Worm (Caenorhabditis elegans) whole organism, L4/young adult: ENCODE measurements around the gene nlp-57.

Source experiments
- W03F9.2 ChIP-seq: fragments of 150-350 bp; optimal IDR thresholded peaks from 2 replicates; lab custom pipeline; 2014; ENCODE audit warnings: missing biosample characterization, missing genetic modification characterization
- dao-5 ChIP-seq: sonication (generic microtip); optimal IDR thresholded peaks from 2 replicates; lab custom pipeline; 2016; ENCODE audit warnings: missing genotype, missing genetic modification characterization, moderate library complexity, missing compliant biosample characterization
- him-1 ChIP-seq: sonication (generic microtip); optimal IDR thresholded peaks from 2 replicates; lab custom pipeline; 2016; ENCODE audit warnings: missing genotype, missing genetic modification reagents, missing genetic modification characterization, missing compliant biosample characterization

- TF ChIP-seq W03F9.2 (no peak), him-1 (tag; lab: Kevin White, UChicago) (no peak), dao-5 (no peak)
Observed at ce11 chrX:11281148-11281547, 35.7 kb upstream of the nlp-57 start, which contains the start of gene F38B2.6.
